Worm (Caenorhabditis elegans) whole organism, L3 larva: ENCODE measurements around the gene lmtr-2.

Source experiments
- ceh-28 ChIP-seq: fragments of 150-350 bp; optimal IDR thresholded peaks from 2 replicates; lab custom pipeline; 2014; ENCODE audit warnings: missing biosample characterization, missing genetic modification reagents, missing genetic modification characterization
- egl-5 ChIP-seq: fragments of 150-350 bp; optimal IDR thresholded peaks from 2 replicates; lab custom pipeline; 2017; ENCODE audit warnings: missing biosample characterization, missing genetic modification reagents, missing genetic modification characterization, inconsistent platforms
- elt-1 ChIP-seq: fragments of 150-350 bp; optimal IDR thresholded peaks from 2 replicates; lab custom pipeline; 2014; ENCODE audit warnings: missing biosample characterization, missing genetic modification characterization
- eor-1 ChIP-seq, 2 experiments: fragments of 150-350 bp; optimal IDR thresholded peaks; 2 replicates each; lab custom pipeline; 2014 to 2018; ENCODE audit warnings: missing biosample characterization in 2 of 2, missing genetic modification characterization in 2 of 2
- nhr-11 ChIP-seq: fragments of 150-350 bp; optimal IDR thresholded peaks from 2 replicates; lab custom pipeline; 2014; ENCODE audit warnings: missing biosample characterization, missing genetic modification characterization
- nhr-77 ChIP-seq: fragments of 150-350 bp; optimal IDR thresholded peaks from 2 replicates; lab custom pipeline; 2014; ENCODE audit warnings: missing biosample characterization, missing genetic modification characterization
- unc-39 ChIP-seq: sonication (generic microtip); optimal IDR thresholded peaks from 4 replicates; lab custom pipeline; 2017; ENCODE audit warnings: missing biosample characterization, missing genetic modification characterization
- ztf-11 ChIP-seq: fragments of 150-350 bp; optimal IDR thresholded peaks from 2 replicates; lab custom pipeline; 2014; ENCODE audit warnings: missing biosample characterization, missing genetic modification characterization

- TF ChIP-seq ceh-28 (tag; lab: Kevin White, UChicago) (no peak), unc-39 (tag; lab: Kevin White, UChicago) (no peak), egl-5 (tag; lab: Kevin White, UChicago) (no peak), elt-1 (tag; lab: Kevin White, UChicago) (no peak), eor-1 (tag; optimal IDR thresholded peaks at IDR 0.05; lab: Kevin White, UChicago) (no peak), nhr-11 (tag; lab: Kevin White, UChicago) (no peak), nhr-77 (tag; lab: Kevin White, UChicago) (no peak), ztf-11 (no peak)
Measured at ce11 chrV:8046706-8047105, 35.8 kb upstream of the lmtr-2 start, which contains the start of gene ZC513.3.
